Worm (Caenorhabditis elegans) whole organism, early embryonic: ENCODE results near the gene snai-1.

Experiments
- ama-1 ChIP-seq: fragments of 150-350 bp; optimal IDR thresholded peaks from 2 replicates; lab custom pipeline; 2014
- ceh-13 ChIP-seq: fragments of 200-800 bp; sonication (Bioruptor generic); optimal IDR thresholded peaks from 2 replicates; lab custom pipeline; 2018; ENCODE audit warnings: mild to moderate bottlenecking, missing genetic modification characterization, missing compliant biosample characterization
- ceh-36 ChIP-seq: sonication (generic microtip); optimal IDR thresholded peaks from 2 replicates; lab custom pipeline; 2016; ENCODE audit warnings: missing genetic modification characterization, inconsistent platforms, missing compliant biosample characterization
- flt-1 ChIP-seq: fragments of 200-800 bp; sonication (Bioruptor generic); IDR thresholded peaks from 2 replicates; pipeline ENCODE4 v1.3.6; 2022; ENCODE audit warnings: missing genetic modification characterization, missing compliant biosample characterization
- hmbx-1 ChIP-seq: sonication (generic microtip); optimal IDR thresholded peaks from 2 replicates; lab custom pipeline; 2016; ENCODE audit warnings: mild to moderate bottlenecking, missing genetic modification characterization, missing compliant biosample characterization
- hmg-4 ChIP-seq: fragments of 200-800 bp; sonication (Bioruptor generic); optimal IDR thresholded peaks from 2 replicates; lab custom pipeline; 2018; ENCODE audit warnings: mild to moderate bottlenecking, missing genetic modification characterization, missing compliant biosample characterization
- hnd-1 ChIP-seq: sonication (generic microtip); optimal IDR thresholded peaks from 2 replicates; lab custom pipeline; 2016; ENCODE audit warnings: missing genetic modification characterization, missing compliant biosample characterization
- pes-1 ChIP-seq: fragments of 200-800 bp; sonication (Bioruptor generic); IDR thresholded peaks from 2 replicates; pipeline ENCODE4 v1.3.6; 2022; ENCODE audit warnings: missing genetic modification reagents, missing genetic modification characterization, missing compliant biosample characterization
- sea-1 ChIP-seq: fragments of 200-800 bp; sonication (Bioruptor generic); conservative IDR thresholded peaks from 2 replicates; pipeline ENCODE4 v1.3.6; 2022; ENCODE audit warnings: missing genetic modification characterization, missing compliant biosample characterization
- tbx-11 ChIP-seq: fragments of 200-800 bp; sonication (Bioruptor generic); IDR thresholded peaks from 2 replicates; pipeline ENCODE4 v1.3.6; 2022; ENCODE audit warnings: missing genetic modification characterization, missing compliant biosample characterization
- tbx-37 ChIP-seq: fragments of 200-800 bp; sonication (Bioruptor generic); conservative IDR thresholded peaks from 2 replicates; pipeline ENCODE4 v1.3.6; 2022; ENCODE audit warnings: missing genetic modification reagents, missing genetic modification characterization, missing compliant biosample characterization
- tra-4 ChIP-seq: sonication (generic microtip); optimal IDR thresholded peaks from 2 replicates; lab custom pipeline; 2017; ENCODE audit warnings: missing genetic modification characterization, missing compliant biosample characterization

- TF ChIP-seq ceh-36 = no peak
- no peak for TF ChIP-seq ama-1 (lab: Kevin White, UChicago)
- TF ChIP-seq tra-4 (tag; lab: Kevin White, UChicago) = no peak
- no peak for TF ChIP-seq tbx-37 (GFP tag; lab: Robert Waterston, UW)
- no peak for TF ChIP-seq hmbx-1 (tag; lab: Kevin White, UChicago)
- TF ChIP-seq pes-1 (GFP tag; lab: Robert Waterston, UW) = no peak
- no peak for TF ChIP-seq tbx-11
- no peak for TF ChIP-seq hnd-1
- no peak for TF ChIP-seq flt-1 (GFP tag; lab: Robert Waterston, UW)
- no peak for TF ChIP-seq hmg-4
- TF ChIP-seq sea-1 (GFP tag; lab: Robert Waterston, UW) = no peak
- TF ChIP-seq ceh-13 (GFP tag; lab: Kevin White, UChicago) = no peak
These were observed 22.2 kb downstream of the snai-1 start, which contains the start of gene T21D12.7 for ce11 chrIV:291356-291755.
